Worm (Caenorhabditis elegans) whole organism, mixed stage, embryonic: Measurements from ENCODE around the gene M116.5.

Experiments
- M03D4.4 ChIP-seq: sonication (generic microtip); optimal IDR thresholded peaks from 2 replicates; lab custom pipeline; 2017; ENCODE audit warnings: mild to moderate bottlenecking, missing genetic modification characterization, missing compliant biosample characterization
- bed-3 ChIP-seq: fragments of 200-800 bp; sonication (Bioruptor generic); optimal IDR thresholded peaks from 3 replicates; lab custom pipeline; 2018; ENCODE audit warnings: mild to moderate bottlenecking, missing genetic modification characterization, moderate library complexity, missing compliant biosample characterization
- blmp-1 ChIP-seq: fragments of 150-350 bp; optimal IDR thresholded peaks from 2 replicates; lab custom pipeline; 2014; ENCODE audit warnings: missing biosample characterization, missing genetic modification characterization
- ceh-39 ChIP-seq: fragments of 150-350 bp; optimal IDR thresholded peaks from 2 replicates; lab custom pipeline; 2014; ENCODE audit warnings: missing biosample characterization, missing genetic modification characterization
- ceh-83 ChIP-seq: fragments of 200-800 bp; sonication (Bioruptor generic); optimal IDR thresholded peaks from 2 replicates; lab custom pipeline; 2018; ENCODE audit warnings: mild to moderate bottlenecking, missing genetic modification characterization, missing compliant biosample characterization
- ces-1 ChIP-seq: fragments of 150-350 bp; optimal IDR thresholded peaks from 2 replicates; lab custom pipeline; 2014; ENCODE audit warnings: missing biosample characterization, missing genetic modification reagents, missing genetic modification characterization
- cnd-1 ChIP-seq: fragments of 200-800 bp; sonication (Bioruptor generic); optimal IDR thresholded peaks from 2 replicates; lab custom pipeline; 2018; ENCODE audit warnings: mild to moderate bottlenecking, missing genetic modification characterization, missing compliant biosample characterization
- elt-1 ChIP-seq: sonication (generic microtip); optimal IDR thresholded peaks from 2 replicates; lab custom pipeline; 2017; ENCODE audit warnings: missing genetic modification characterization, mild to moderate bottlenecking, missing compliant biosample characterization, antibody characterized with exemption, moderate library complexity, borderline replicate concordance; ENCODE audit not compliant: insufficient read depth
- elt-3 ChIP-seq: fragments of 150-350 bp; optimal IDR thresholded peaks from 2 replicates; lab custom pipeline; 2014; ENCODE audit warnings: missing biosample characterization, missing genetic modification characterization
- flh-1 ChIP-seq: fragments of 200-800 bp; sonication (Bioruptor generic); optimal IDR thresholded peaks from 2 replicates; lab custom pipeline; 2018; ENCODE audit warnings: mild to moderate bottlenecking, missing genetic modification characterization, moderate library complexity, missing compliant biosample characterization
- ham-2 ChIP-seq: fragments of 200-800 bp; sonication (Bioruptor generic); optimal IDR thresholded peaks from 2 replicates; lab custom pipeline; 2018; ENCODE audit warnings: mild to moderate bottlenecking, missing genetic modification characterization, missing compliant biosample characterization
- hlh-1 ChIP-seq: fragments of 150-350 bp; optimal IDR thresholded peaks from 2 replicates; lab custom pipeline; 2014; ENCODE audit warnings: missing biosample characterization, missing genetic modification reagents, missing genetic modification characterization
- lin-13 ChIP-seq: fragments of 150-350 bp; optimal IDR thresholded peaks from 2 replicates; lab custom pipeline; 2014; ENCODE audit warnings: missing biosample characterization, missing genetic modification characterization
- lin-32 ChIP-seq: fragments of 200-800 bp; sonication (Bioruptor generic); optimal IDR thresholded peaks from 2 replicates; lab custom pipeline; 2018; ENCODE audit warnings: mild to moderate bottlenecking, missing genetic modification characterization, missing compliant biosample characterization
- lsy-2 ChIP-seq: fragments of 150-350 bp; optimal IDR thresholded peaks from 2 replicates; lab custom pipeline; 2014; ENCODE audit warnings: missing biosample characterization, missing genetic modification characterization
- mab-5 ChIP-seq: fragments of 150-350 bp; optimal IDR thresholded peaks from 2 replicates; lab custom pipeline; 2014; ENCODE audit warnings: missing biosample characterization, missing genetic modification characterization
- mep-1 ChIP-seq: fragments of 150-350 bp; optimal IDR thresholded peaks from 2 replicates; lab custom pipeline; 2017; ENCODE audit warnings: missing biosample characterization, missing genetic modification reagents, missing genetic modification characterization, inconsistent platforms
- mls-2 ChIP-seq: sonication (generic microtip); optimal IDR thresholded peaks from 2 replicates; lab custom pipeline; 2016; ENCODE audit warnings: mild to moderate bottlenecking, missing genetic modification characterization, moderate library complexity, missing compliant biosample characterization
- nhr-12 ChIP-seq: fragments of 150-350 bp; optimal IDR thresholded peaks from 2 replicates; lab custom pipeline; 2014; ENCODE audit warnings: missing biosample characterization, missing genetic modification characterization
- nhr-2 ChIP-seq: fragments of 150-350 bp; optimal IDR thresholded peaks from 2 replicates; lab custom pipeline; 2014; ENCODE audit warnings: missing biosample characterization, missing genetic modification characterization
- nhr-237 ChIP-seq: fragments of 150-350 bp; optimal IDR thresholded peaks from 2 replicates; lab custom pipeline; 2014; ENCODE audit warnings: missing biosample characterization, missing genetic modification characterization
- nhr-28 ChIP-seq: fragments of 150-350 bp; optimal IDR thresholded peaks from 2 replicates; lab custom pipeline; 2014; ENCODE audit warnings: missing biosample characterization, missing genetic modification characterization
- nhr-76 ChIP-seq: sonication (generic microtip); optimal IDR thresholded peaks from 2 replicates; lab custom pipeline; 2017; ENCODE audit warnings: missing biosample characterization, missing genetic modification characterization
- pha-4 ChIP-seq: fragments of 150-350 bp; optimal IDR thresholded peaks from 2 replicates; lab custom pipeline; 2018; ENCODE audit warnings: missing biosample characterization, missing genetic modification reagents, missing genetic modification characterization
- sem-2 ChIP-seq: fragments of 200-800 bp; sonication (Bioruptor generic); optimal IDR thresholded peaks from 2 replicates; lab custom pipeline; 2018; ENCODE audit warnings: mild to moderate bottlenecking, missing genetic modification characterization, missing compliant biosample characterization
- tbx-8 ChIP-seq: fragments of 200-800 bp; sonication (Bioruptor generic); optimal IDR thresholded peaks from 2 replicates; lab custom pipeline; 2018; ENCODE audit warnings: mild to moderate bottlenecking, missing genetic modification characterization, moderate library complexity, missing compliant biosample characterization
- unc-120 ChIP-seq: sonication (generic microtip); optimal IDR thresholded peaks from 2 replicates; lab custom pipeline; 2017; ENCODE audit warnings: missing genetic modification characterization, missing compliant biosample characterization; ENCODE audit not compliant: poor library complexity, severe bottlenecking
- unc-39 ChIP-seq: fragments of 150-350 bp; optimal IDR thresholded peaks from 2 replicates; lab custom pipeline; 2014; ENCODE audit warnings: missing biosample characterization, missing genetic modification characterization
- unc-62 ChIP-seq: fragments of 150-350 bp; optimal IDR thresholded peaks from 2 replicates; lab custom pipeline; 2014; ENCODE audit warnings: missing biosample characterization, missing genetic modification reagents, missing genetic modification characterization
- zip-8 ChIP-seq: fragments of 150-350 bp; optimal IDR thresholded peaks from 2 replicates; lab custom pipeline; 2014; ENCODE audit warnings: missing biosample characterization, missing genetic modification characterization
- ztf-11 ChIP-seq: fragments of 150-350 bp; optimal IDR thresholded peaks from 2 replicates; lab custom pipeline; 2014; ENCODE audit warnings: missing biosample characterization, missing genetic modification characterization

The M116.5 gene

ce11 chrIV:8369135-8369534 is 51.7 kb downstream of the M116.5 start, which contains the start of gene D2096.6:
TSS of gene D2096.6 (minus strand) at chrIV:8369235.
- TF ChIP-seq lin-32 (GFP tag; lab: Kevin White, UChicago) (no peak), nhr-2 (tag; lab: Kevin White, UChicago) (no peak), ztf-11 (tag; lab: Kevin White, UChicago) (no peak), bed-3 (GFP tag; lab: Kevin White, UChicago) (no peak), nhr-28 (tag; lab: Kevin White, UChicago) (no peak), pha-4 (tag; lab: Kevin White, UChicago) (no peak), nhr-76 (tag; lab: Kevin White, UChicago) (no peak), mls-2 (tag; lab: Kevin White, UChicago) (no peak), M03D4.4 (tag; lab: Kevin White, UChicago) (no peak), elt-3 (no peak), unc-62 (GFP tag; lab: Kevin White, UChicago) (no peak), nhr-12 (tag; lab: Kevin White, UChicago) (no peak), ces-1 (GFP tag; lab: Kevin White, UChicago) (no peak), unc-39 (tag; lab: Kevin White, UChicago) (no peak), hlh-1 (tag; lab: Kevin White, UChicago) (no peak), blmp-1 (tag; lab: Kevin White, UChicago) (no peak), unc-120 (tag; lab: Kevin White, UChicago) (no peak), cnd-1 (tag; lab: Kevin White, UChicago) (no peak), zip-8 (tag; lab: Kevin White, UChicago) (no peak), nhr-237 (no peak)

- TF ChIP-seq sem-2 (GFP tag; lab: Kevin White, UChicago) = no peak
- no peak for TF ChIP-seq elt-1 (tag; lab: Kevin White, UChicago)
- no peak for TF ChIP-seq M03D4.4 (tag; lab: Kevin White, UChicago)
- TF ChIP-seq lsy-2 (tag; lab: Kevin White, UChicago) = no peak
- no peak for TF ChIP-seq zip-8 (tag; lab: Kevin White, UChicago)
- no peak for TF ChIP-seq mep-1 (tag; lab: Kevin White, UChicago)
- no peak for TF ChIP-seq tbx-8 (GFP tag; lab: Kevin White, UChicago)
- TF ChIP-seq hlh-1 (tag; lab: Kevin White, UChicago) = no peak
- no peak for TF ChIP-seq ham-2
- no peak for TF ChIP-seq flh-1
- TF ChIP-seq nhr-76 (tag; lab: Kevin White, UChicago) = no peak
- no peak for TF ChIP-seq ztf-11 (tag; lab: Kevin White, UChicago)
- TF ChIP-seq ceh-83 (GFP tag; lab: Kevin White, UChicago) = no peak
Observed at ce11 chrIV:8367887-8368286, 53.0 kb downstream of the M116.5 start.

ce11 chrIV:8366295-8366694 is 54.6 kb downstream of the M116.5 start, which contains the start of gene aagr-1:
TSS of gene aagr-1 (plus strand) at chrIV:8366521.
- no peak for TF ChIP-seq mab-5 (tag; lab: Kevin White, UChicago)
- no peak for TF ChIP-seq elt-3
- no peak for TF ChIP-seq bed-3 (GFP tag; lab: Kevin White, UChicago)
- no peak for TF ChIP-seq pha-4 (tag; lab: Kevin White, UChicago)
- TF ChIP-seq tbx-8 (GFP tag; lab: Kevin White, UChicago) = no peak
- no peak for TF ChIP-seq nhr-12 (tag; lab: Kevin White, UChicago)
- no peak for TF ChIP-seq ceh-39
- TF ChIP-seq mls-2 (tag; lab: Kevin White, UChicago) = no peak
- no peak for TF ChIP-seq hlh-1 (tag; lab: Kevin White, UChicago)
- TF ChIP-seq lin-13 (tag; lab: Kevin White, UChicago) = no peak
- no peak for TF ChIP-seq blmp-1 (tag; lab: Kevin White, UChicago)
- no peak for TF ChIP-seq elt-1 (tag; lab: Kevin White, UChicago)
- TF ChIP-seq zip-8 (tag; lab: Kevin White, UChicago) = no peak
- TF ChIP-seq unc-62 (GFP tag; lab: Kevin White, UChicago) = no peak
